Worm (Caenorhabditis elegans): ENCODE results near the gene grl-9.

DNA sequence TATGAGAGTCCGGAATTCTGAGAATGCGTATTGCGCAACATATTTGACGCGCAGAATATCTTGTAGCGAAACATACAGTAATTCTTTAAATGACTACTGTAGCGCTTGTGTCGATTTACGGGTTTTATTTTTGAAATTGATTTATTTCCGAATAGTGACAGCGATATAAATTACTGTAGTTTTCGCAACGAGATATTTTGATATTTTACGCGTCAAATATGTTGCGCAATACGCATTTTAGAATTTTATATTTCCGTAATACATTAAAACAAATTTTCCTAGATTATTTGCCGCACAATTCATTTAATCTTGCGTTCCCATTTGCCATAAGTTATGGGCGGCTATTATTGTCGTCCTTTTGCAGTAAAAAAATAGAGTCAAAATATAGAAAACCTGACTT, 26.1 kb downstream of the grl-9 start:
- no peak for TF ChIP-seq elt-1 (tag; optimal IDR thresholded peaks at IDR 0.05)
- TF ChIP-seq nhr-25 (tag; optimal IDR thresholded peaks at IDR 0.05) = no peak
- TF ChIP-seq unc-62 (GFP tag; optimal IDR thresholded peaks at IDR 0.05) = no peak
- TF ChIP-seq pqm-1 (tag; optimal IDR thresholded peaks at IDR 0.05) = no peak
- TF ChIP-seq mdl-1 (tag; optimal IDR thresholded peaks at IDR 0.05) = no peak
- no peak for TF ChIP-seq pha-4 (tag; optimal IDR thresholded peaks at IDR 0.05)
- TF ChIP-seq ztf-4 (tag; optimal IDR thresholded peaks at IDR 0.05) = no peak
- TF ChIP-seq nfya-1 (tag; optimal IDR thresholded peaks at IDR 0.05; ENCODE audit: insufficient read depth) = no peak

Data from whole organism, L3 larva.